Fruit fly (Drosophila melanogaster): ENCODE measurements around the gene SMC3.

dm6 chrX:16640260-16641100, 47.2 kb upstream of the SMC3 start, which contains the start of the genes SNRPG and mthl1:
- TF ChIP-seq toe (GFP tag; optimal IDR thresholded peaks at IDR 0.05) (peak; percentile 63), ovo (GFP tag; optimal IDR thresholded peaks at IDR 0.05) (peak; percentile 36), CG14711 (tag; optimal IDR thresholded peaks at IDR 0.05) (peak; percentile 63), bab1 (GFP tag; optimal IDR thresholded peaks at IDR 0.05) (peak; percentile 58), cnc (optimal IDR thresholded peaks at IDR 0.05) (no peak), CG33017 (tag; optimal IDR thresholded peaks at IDR 0.05) (no peak), Hr96 (GFP tag; optimal IDR thresholded peaks at IDR 0.05) (no peak), CG12768 (GFP tag; optimal IDR thresholded peaks at IDR 0.05) (peak; percentile 73)
